Worm (Caenorhabditis elegans) whole organism, late embryonic: ENCODE results near the gene Y57A10C.11.

Experiments
- C38D4.7 ChIP-seq: fragments of 200-800 bp; sonication (Bioruptor generic); optimal IDR thresholded peaks from 2 replicates; lab custom pipeline; 2018; ENCODE audit warnings: mild to moderate bottlenecking, missing genetic modification characterization, moderate library complexity, missing compliant biosample characterization
- ahr-1 ChIP-seq: sonication (generic microtip); optimal IDR thresholded peaks from 2 replicates; lab custom pipeline; 2016; ENCODE audit warnings: missing genetic modification characterization, missing compliant biosample characterization
- ama-1 ChIP-seq: fragments of 150-350 bp; optimal IDR thresholded peaks from 2 replicates; lab custom pipeline; 2014
- ceh-14 ChIP-seq: sonication (generic microtip); optimal IDR thresholded peaks from 2 replicates; lab custom pipeline; 2016; ENCODE audit warnings: missing genotype, missing genetic modification characterization, missing compliant biosample characterization
- ceh-18 ChIP-seq: sonication (generic microtip); optimal IDR thresholded peaks from 2 replicates; lab custom pipeline; 2016; ENCODE audit warnings: missing genetic modification characterization, missing compliant biosample characterization
- ceh-19 ChIP-seq: fragments of 200-800 bp; sonication (Bioruptor generic); optimal IDR thresholded peaks from 2 replicates; lab custom pipeline; 2018; ENCODE audit warnings: mild to moderate bottlenecking, missing genetic modification characterization, missing compliant biosample characterization
- ceh-2 ChIP-seq: sonication (generic microtip); optimal IDR thresholded peaks from 2 replicates; lab custom pipeline; 2016; ENCODE audit warnings: missing genotype, missing genetic modification characterization, missing compliant biosample characterization
- ceh-24 ChIP-seq: sonication (generic microtip); optimal IDR thresholded peaks from 2 replicates; lab custom pipeline; 2016; ENCODE audit warnings: mild to moderate bottlenecking, missing genetic modification characterization, missing compliant biosample characterization
- ceh-30 ChIP-seq: fragments of 150-350 bp; optimal IDR thresholded peaks from 2 replicates; lab custom pipeline; 2014; ENCODE audit warnings: missing biosample characterization, missing genetic modification characterization
- ceh-31 ChIP-seq: sonication (generic microtip); optimal IDR thresholded peaks from 2 replicates; lab custom pipeline; 2016; ENCODE audit warnings: missing genetic modification characterization, missing compliant biosample characterization
- ceh-45 ChIP-seq: fragments of 200-800 bp; sonication (Bioruptor generic); IDR thresholded peaks from 2 replicates; pipeline ENCODE4 v1.3.6; 2022; ENCODE audit warnings: missing genetic modification reagents, missing genetic modification characterization, missing compliant biosample characterization
- ceh-48 ChIP-seq: sonication (generic microtip); optimal IDR thresholded peaks from 2 replicates; lab custom pipeline; 2016; ENCODE audit warnings: missing genetic modification characterization, inconsistent platforms, missing compliant biosample characterization
- che-1 ChIP-seq: sonication (generic microtip); optimal IDR thresholded peaks from 2 replicates; lab custom pipeline; 2016; ENCODE audit warnings: mild to moderate bottlenecking, missing genetic modification characterization, missing compliant biosample characterization
- dmd-4 ChIP-seq: sonication (generic microtip); optimal IDR thresholded peaks from 2 replicates; lab custom pipeline; 2016; ENCODE audit warnings: borderline replicate concordance, missing genetic modification characterization, missing compliant biosample characterization
- dve-1 ChIP-seq: sonication (generic microtip); optimal IDR thresholded peaks from 2 replicates; lab custom pipeline; 2017; ENCODE audit warnings: antibody characterized with exemption, mild to moderate bottlenecking, missing genetic modification characterization, missing compliant biosample characterization
- elt-2 ChIP-seq: sonication (generic microtip); optimal IDR thresholded peaks from 2 replicates; lab custom pipeline; 2016; ENCODE audit warnings: missing genetic modification reagents, missing genetic modification characterization, missing compliant biosample characterization
- elt-4 ChIP-seq: sonication (generic microtip); optimal IDR thresholded peaks from 2 replicates; lab custom pipeline; 2016; ENCODE audit warnings: missing genetic modification characterization, missing compliant biosample characterization
- fax-1 ChIP-seq: sonication (generic microtip); optimal IDR thresholded peaks from 2 replicates; lab custom pipeline; 2016; ENCODE audit warnings: missing genotype, missing genetic modification characterization, missing compliant biosample characterization
- fkh-10 ChIP-seq: fragments of 150-350 bp; optimal IDR thresholded peaks from 2 replicates; lab custom pipeline; 2014; ENCODE audit warnings: missing biosample characterization, missing genetic modification reagents, missing genetic modification characterization
- fkh-6 ChIP-seq: sonication (generic microtip); optimal IDR thresholded peaks from 2 replicates; lab custom pipeline; 2016; ENCODE audit warnings: missing genetic modification characterization, missing compliant biosample characterization
- hlh-8 ChIP-seq: sonication (generic microtip); optimal IDR thresholded peaks from 2 replicates; lab custom pipeline; 2016; ENCODE audit warnings: missing genotype, missing genetic modification characterization, missing compliant biosample characterization
- lim-6 ChIP-seq: sonication (generic microtip); optimal IDR thresholded peaks from 2 replicates; lab custom pipeline; 2016; ENCODE audit warnings: missing genetic modification characterization, missing compliant biosample characterization
- madf-2 ChIP-seq: sonication (generic microtip); optimal IDR thresholded peaks from 2 replicates; lab custom pipeline; 2017; ENCODE audit warnings: missing genetic modification characterization, missing compliant biosample characterization
- nhr-11 ChIP-seq: fragments of 150-350 bp; optimal IDR thresholded peaks from 2 replicates; lab custom pipeline; 2014; ENCODE audit warnings: missing biosample characterization, missing genetic modification characterization
- nhr-232 ChIP-seq: sonication (generic microtip); optimal IDR thresholded peaks from 2 replicates; lab custom pipeline; 2016; ENCODE audit warnings: missing genetic modification characterization, missing compliant biosample characterization
- pag-3 ChIP-seq: sonication (generic microtip); optimal IDR thresholded peaks from 2 replicates; lab custom pipeline; 2016; ENCODE audit warnings: missing compliant biosample characterization, missing genetic modification characterization, borderline replicate concordance
- pat-9 ChIP-seq: fragments of 200-800 bp; sonication (Bioruptor generic); optimal IDR thresholded peaks from 2 replicates; lab custom pipeline; 2018; ENCODE audit warnings: mild to moderate bottlenecking, missing genetic modification characterization, moderate library complexity, missing compliant biosample characterization
- pha-2 ChIP-seq: sonication (generic microtip); optimal IDR thresholded peaks from 2 replicates; lab custom pipeline; 2017; ENCODE audit warnings: mild to moderate bottlenecking, missing genetic modification characterization, missing compliant biosample characterization
- pha-4 ChIP-seq: fragments of 150-350 bp; optimal IDR thresholded peaks from 2 replicates; lab custom pipeline; 2018; ENCODE audit warnings: missing biosample characterization, missing genetic modification reagents, missing genetic modification characterization
- pqm-1 ChIP-seq: sonication (generic microtip); optimal IDR thresholded peaks from 2 replicates; lab custom pipeline; 2016; ENCODE audit warnings: missing genetic modification characterization, missing compliant biosample characterization
- pros-1 ChIP-seq: fragments of 150-350 bp; optimal IDR thresholded peaks from 2 replicates; lab custom pipeline; 2014; ENCODE audit warnings: missing biosample characterization, missing genetic modification reagents, missing genetic modification characterization
- sdc-2 ChIP-seq: sonication (generic microtip); optimal IDR thresholded peaks from 2 replicates; lab custom pipeline; 2016; ENCODE audit warnings: missing genotype, missing genetic modification characterization, missing compliant biosample characterization
- sox-4 ChIP-seq: sonication (generic microtip); optimal IDR thresholded peaks from 2 replicates; lab custom pipeline; 2017; ENCODE audit warnings: mild to moderate bottlenecking, missing genetic modification characterization, inconsistent platforms, missing compliant biosample characterization
- syd-9 ChIP-seq: sonication (generic microtip); optimal IDR thresholded peaks from 2 replicates; lab custom pipeline; 2016; ENCODE audit warnings: mild to moderate bottlenecking, missing genetic modification characterization, moderate library complexity, missing compliant biosample characterization
- unc-3 ChIP-seq, 2 experiments: fragments of 200-800 bp in 1 of 2; sonication (Bioruptor generic) in 1 of 2; sonication (generic microtip) in 1 of 2; conservative IDR thresholded peaks in 1 of 2; optimal IDR thresholded peaks in 1 of 2; 2 replicates each; pipeline versions ENCODE4 v1.3.6 to Lab custom; 2016 to 2022; ENCODE audit warnings: missing compliant biosample characterization in 2 of 2, missing genetic modification characterization in 2 of 2, missing genetic modification reagents in 1 of 2
- zip-5 ChIP-seq: sonication (generic microtip); optimal IDR thresholded peaks from 2 replicates; lab custom pipeline; 2016; ENCODE audit warnings: missing genetic modification characterization, missing compliant biosample characterization

The Y57A10C.11 gene

DNA sequence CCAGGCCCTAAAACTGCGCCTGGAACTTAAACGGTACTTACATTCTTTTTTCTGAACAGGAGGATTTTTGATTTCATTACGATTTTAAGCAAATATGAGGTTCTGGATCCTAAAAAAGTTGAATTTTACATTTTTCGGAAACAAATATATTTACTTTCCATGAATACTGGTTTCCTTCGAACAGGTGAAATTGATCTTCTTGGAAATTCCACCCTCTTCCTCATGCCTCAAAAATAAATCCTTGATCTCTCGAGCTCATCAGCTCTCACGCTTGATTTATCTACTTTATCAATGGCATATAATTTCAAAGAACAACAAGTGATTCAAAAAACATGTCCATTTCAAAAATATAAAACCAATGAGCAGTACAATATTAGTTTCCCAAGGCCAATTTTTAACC is 27.2 kb downstream of the Y57A10C.11 start:
- TF ChIP-seq unc-3 (GFP tag; conservative IDR thresholded peaks at IDR 0.05; lab: Robert Waterston, UW) (no peak), unc-3 (tag; optimal IDR thresholded peaks at IDR 0.05; lab: Kevin White, UChicago) (no peak), ceh-24 (tag; lab: Kevin White, UChicago) (no peak), hlh-8 (tag; lab: Kevin White, UChicago) (no peak), sox-4 (tag; lab: Kevin White, UChicago) (no peak), ceh-48 (no peak), nhr-11 (tag; lab: Kevin White, UChicago) (no peak), ama-1 (no peak), dve-1 (tag; lab: Kevin White, UChicago) (no peak), pha-4 (tag; lab: Kevin White, UChicago) (no peak), pag-3 (tag; lab: Kevin White, UChicago) (no peak), ceh-45 (GFP tag; lab: Robert Waterston, UW) (no peak), pros-1 (tag; lab: Kevin White, UChicago) (no peak), ahr-1 (tag; lab: Kevin White, UChicago) (no peak), pat-9 (tag; lab: Kevin White, UChicago) (no peak)
- TF ChIP-seq, all 69 proteins: peak for 0

DNA sequence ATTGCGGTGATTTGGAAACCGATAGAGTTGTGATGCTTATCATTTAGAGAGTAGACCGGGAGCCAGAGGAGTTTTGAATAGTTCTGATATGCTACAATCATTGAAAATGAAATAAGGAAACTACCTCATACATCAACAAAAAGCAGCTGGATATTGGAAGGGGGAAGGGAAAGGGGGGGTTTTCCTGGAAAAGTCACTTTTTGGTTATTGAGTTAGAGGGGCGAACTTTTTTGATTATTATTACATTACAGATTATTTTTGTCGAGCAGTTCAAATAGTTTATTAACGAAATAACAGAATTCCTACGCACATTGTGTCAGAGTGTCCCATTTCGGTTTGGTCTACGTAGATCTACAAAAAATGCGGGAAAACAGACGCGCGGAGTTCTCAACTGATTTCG is 27.9 kb downstream of the Y57A10C.11 start, which contains the start of gene sre-42:
Gene sre-42 (minus strand): TSS at position 101 of the 400 bp plus-strand sequence.
- TF ChIP-seq C38D4.7 (no peak), pros-1 (tag; lab: Kevin White, UChicago) (no peak), dve-1 (tag; lab: Kevin White, UChicago) (no peak), ceh-19 (GFP tag; lab: Kevin White, UChicago) (no peak), madf-2 (no peak), dmd-4 (tag; lab: Kevin White, UChicago) (no peak), ceh-18 (tag; lab: Kevin White, UChicago) (no peak), pha-2 (tag; lab: Kevin White, UChicago) (no peak)

DNA sequence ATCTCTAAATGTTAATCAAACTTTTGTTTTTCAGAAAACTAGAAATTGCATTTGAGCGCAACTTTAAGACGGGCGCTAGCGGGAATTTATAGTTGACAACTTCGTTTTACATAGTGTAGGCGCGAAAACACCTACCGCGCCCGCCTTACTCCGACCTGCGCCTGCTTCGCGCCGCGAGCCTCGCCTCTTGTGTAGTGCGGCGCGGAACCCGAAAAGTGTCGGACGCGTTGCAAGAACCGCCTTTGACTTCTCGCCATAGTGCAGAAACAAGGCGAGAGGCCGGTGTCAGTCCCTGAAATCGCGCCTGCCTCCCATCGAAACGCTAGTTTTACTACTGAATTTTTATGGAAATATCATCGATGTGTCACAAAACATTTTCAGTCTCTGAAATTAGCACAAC is 28.9 kb downstream of the Y57A10C.11 start:
- TF ChIP-seq nhr-232 (tag; lab: Kevin White, UChicago) (no peak), ama-1 (no peak), ceh-14 (tag; lab: Kevin White, UChicago) (no peak), elt-2 (tag; lab: Kevin White, UChicago) (no peak), pqm-1 (tag; lab: Kevin White, UChicago) (no peak), hlh-8 (tag; lab: Kevin White, UChicago) (no peak), pag-3 (tag; lab: Kevin White, UChicago) (no peak), ceh-30 (no peak), fax-1 (tag; lab: Kevin White, UChicago) (no peak), syd-9 (no peak), fkh-6 (tag; lab: Kevin White, UChicago) (no peak), sdc-2 (tag; lab: Kevin White, UChicago) (no peak), ceh-48 (no peak), dve-1 (tag; lab: Kevin White, UChicago) (no peak)

DNA sequence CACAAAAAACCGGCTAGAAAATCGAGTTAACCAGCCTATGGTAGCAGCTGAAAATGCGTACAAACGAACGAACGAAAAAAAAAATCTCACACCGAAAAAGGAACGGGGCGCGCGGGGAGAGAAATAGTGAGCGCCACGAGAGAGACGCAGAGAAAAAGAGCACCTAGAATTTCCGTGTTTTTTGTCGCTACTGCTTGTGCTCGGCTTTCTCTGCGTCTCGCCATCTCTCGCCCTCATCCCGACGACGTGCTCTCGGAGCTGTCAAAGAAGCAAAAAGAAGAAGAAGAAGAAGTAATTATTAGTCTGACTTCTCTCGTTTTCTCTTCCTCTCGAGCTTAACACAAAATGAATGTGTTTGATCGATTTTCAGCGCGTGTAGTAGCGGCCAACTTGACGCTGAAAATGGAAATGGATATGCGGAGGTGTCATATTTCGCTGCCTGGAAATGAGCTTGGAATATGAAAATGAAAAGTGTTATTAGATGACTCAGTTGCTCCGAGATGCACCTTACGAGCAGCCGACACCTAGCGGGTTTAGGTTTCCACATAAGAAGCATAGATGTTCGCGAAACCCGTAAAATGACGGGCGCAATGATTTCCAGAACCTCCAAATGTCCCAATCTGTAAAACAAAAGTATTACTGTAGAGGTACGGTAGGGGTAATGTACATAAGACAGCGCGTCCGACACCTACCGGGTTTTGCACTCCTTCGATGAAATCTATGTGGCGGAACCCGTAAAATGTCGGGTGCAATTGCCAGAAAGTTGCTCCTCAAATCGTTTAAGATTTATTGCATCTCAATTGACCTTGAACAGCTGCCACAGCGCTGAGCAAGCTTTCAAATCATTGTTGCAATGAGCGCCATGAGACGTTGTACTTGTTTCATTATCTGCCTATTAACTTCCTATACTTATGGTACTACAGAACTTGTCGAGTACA is 31.8 kb downstream of the Y57A10C.11 start, which contains the start of gene btb-14:
Gene btb-14 (plus strand): TSS at position 839 of the 938 bp plus-strand sequence.
- TF ChIP-seq hlh-8 (tag; lab: Kevin White, UChicago) (no peak), fkh-10 (GFP tag; lab: Kevin White, UChicago) (no peak), ceh-2 (tag; lab: Kevin White, UChicago) (no peak), lim-6 (tag; lab: Kevin White, UChicago) (no peak), C38D4.7 (no peak), che-1 (tag; lab: Kevin White, UChicago) (no peak), fax-1 (tag; lab: Kevin White, UChicago) (no peak), ceh-18 (tag; lab: Kevin White, UChicago) (no peak), elt-4 (tag; lab: Kevin White, UChicago) (no peak), zip-5 (tag; lab: Kevin White, UChicago) (no peak), unc-3 (GFP tag; conservative IDR thresholded peaks at IDR 0.05; lab: Robert Waterston, UW) (no peak), unc-3 (tag; optimal IDR thresholded peaks at IDR 0.05; lab: Kevin White, UChicago) (no peak), ceh-48 (peak; percentile 11), ceh-31 (tag; lab: Kevin White, UChicago) (peak; percentile 2)
